Fruit fly (Drosophila melanogaster): ENCODE data around the gene Usp47.

The Usp47 gene

DNA sequence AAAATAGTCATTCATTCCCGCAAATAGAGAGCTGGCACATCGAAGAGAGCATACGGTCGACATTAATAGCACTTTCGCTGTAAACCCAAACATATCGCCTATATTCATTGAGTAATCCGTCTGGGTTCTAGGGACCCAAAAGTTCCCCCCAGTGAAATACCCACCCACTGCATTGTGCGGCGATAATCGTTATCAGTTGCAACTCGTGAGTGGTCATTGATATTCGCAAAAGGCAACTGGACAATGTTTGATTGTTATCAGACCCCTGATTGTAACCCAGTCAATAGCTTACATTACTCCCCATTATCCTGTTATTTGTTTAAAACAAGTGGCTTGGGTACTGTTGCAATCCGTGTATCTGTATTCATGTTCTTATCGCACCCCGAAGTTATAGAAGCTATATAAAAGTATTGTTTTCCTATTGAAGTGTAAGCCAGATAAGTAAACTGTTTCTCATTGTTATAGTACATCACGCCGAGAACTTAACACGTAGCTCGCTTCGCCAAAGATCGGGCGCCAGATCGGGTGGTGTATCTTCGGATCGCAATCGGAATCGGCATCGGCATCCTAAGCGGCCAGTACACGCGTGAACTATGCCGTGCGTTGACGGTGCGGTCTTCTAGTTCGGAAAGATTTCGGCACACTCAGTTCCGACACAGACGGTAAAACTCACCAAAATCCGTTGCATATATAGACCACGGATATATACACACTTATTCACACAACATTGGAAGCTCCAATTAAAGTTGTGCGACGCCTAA is 1.0 kb downstream of the Usp47 start (continued):
- no peak for TF ChIP-seq vnd (GFP tag; IDR thresholded peaks at IDR 0.05; ENCODE audit: partially characterized antibody)
- peak; percentile 48 for TF ChIP-seq Med (GFP tag)
- no peak for TF ChIP-seq HLH54F (GFP tag; optimal IDR thresholded peaks at IDR 0.05)
- no peak for TF ChIP-seq cas (GFP tag; IDR thresholded peaks at IDR 0.05)
- no peak for TF ChIP-seq dysf (GFP tag; IDR thresholded peaks at IDR 0.05)
- TF ChIP-seq ro (GFP tag; IDR thresholded peaks at IDR 0.05): no peak
- no peak for TF ChIP-seq croc (GFP tag; conservative IDR thresholded peaks at IDR 0.05)
- TF ChIP-seq unc-4 (GFP tag; IDR thresholded peaks at IDR 0.05; ENCODE audit: partially characterized antibody): no peak
- peak; percentile 3 for TF ChIP-seq gro (GFP tag; optimal IDR thresholded peaks at IDR 0.05)
- no peak for TF ChIP-seq CG42726 (GFP tag; IDR thresholded peaks at IDR 0.05; ENCODE audit: partially characterized antibody)

DNA sequence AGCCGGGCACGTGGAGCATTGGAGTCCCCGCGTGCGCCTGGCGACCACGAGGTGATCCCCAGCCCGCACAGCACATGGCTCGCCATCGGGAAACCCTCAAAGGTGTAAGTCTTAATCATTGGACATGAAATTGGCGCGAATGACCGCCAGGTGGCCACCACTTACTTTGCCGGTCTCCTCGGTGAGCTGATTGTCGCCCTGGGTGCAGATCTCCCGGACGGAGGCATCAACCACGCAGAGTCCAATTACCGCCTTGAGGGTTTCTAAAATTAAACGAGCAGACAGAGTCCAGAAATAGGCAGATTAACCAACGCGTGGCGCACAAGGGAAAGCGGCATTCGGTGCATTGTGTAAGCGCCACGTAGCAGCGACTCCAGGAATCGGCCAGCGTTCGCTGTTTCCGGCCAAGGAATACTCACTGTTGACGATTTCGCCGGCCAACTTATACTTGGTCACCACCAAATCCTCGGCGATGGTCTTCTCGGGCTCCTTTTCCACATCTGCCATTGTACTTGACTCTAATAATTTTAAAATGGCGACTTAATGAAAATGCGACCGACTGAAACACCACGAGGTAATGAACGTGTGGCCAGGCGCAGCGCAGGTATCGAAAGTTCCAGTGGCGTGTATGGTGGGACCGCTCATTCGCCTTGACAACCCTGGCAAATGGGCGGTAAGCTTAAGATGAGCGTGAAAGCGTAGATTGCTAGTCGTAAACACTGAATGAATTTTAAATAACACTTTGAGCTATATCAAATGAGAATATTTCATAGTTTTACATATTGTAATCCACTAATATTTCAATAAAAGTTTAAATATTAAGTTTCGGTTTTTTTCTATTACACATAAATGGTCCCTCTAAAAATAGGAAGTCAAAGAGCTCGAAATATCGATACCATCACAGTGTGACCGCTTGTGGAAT is 12.4 kb downstream of the Usp47 start, which contains the start of gene CG10576:
Gene CG10576, minus strand, starts transcription at position 781 of the 922 bp plus-strand sequence.
- TF ChIP-seq CG34224 (GFP tag; IDR thresholded peaks at IDR 0.05; ENCODE audit: partially characterized antibody): 0 out of 3 replicates have a peak, but pooled peaks have one; percentile 54
- no peak for TF ChIP-seq CG14667 (GFP tag; IDR thresholded peaks at IDR 0.05)
- no peak for TF ChIP-seq BtbVII (GFP tag; optimal IDR thresholded peaks at IDR 0.05)
- TF ChIP-seq CG8924 (tag; optimal IDR thresholded peaks at IDR 0.05): no peak
- no peak for TF ChIP-seq bab2 (GFP tag; optimal IDR thresholded peaks at IDR 0.05)
- no peak for TF ChIP-seq CG13424 (tag; optimal IDR thresholded peaks at IDR 0.05)
- no peak for TF ChIP-seq CG13123 (GFP tag; optimal IDR thresholded peaks at IDR 0.05)
- no peak for TF ChIP-seq maf-S (GFP tag; optimal IDR thresholded peaks at IDR 0.05)
- TF ChIP-seq Xbp1 (GFP tag; optimal IDR thresholded peaks at IDR 0.05): peak; percentile 43
- TF ChIP-seq trh (GFP tag; optimal IDR thresholded peaks at IDR 0.05): no peak
- no peak for TF ChIP-seq en (GFP tag; optimal IDR thresholded peaks at IDR 0.05)
- no peak for TF ChIP-seq yki (optimal IDR thresholded peaks at IDR 0.05)
- TF ChIP-seq prd (optimal IDR thresholded peaks at IDR 0.05): no peak
- TF ChIP-seq prd (GFP tag; IDR thresholded peaks at IDR 0.05): 0 out of 3 replicates have a peak, but pooled peaks have one; percentile 8
- TF ChIP-seq Awh (GFP tag; IDR thresholded peaks at IDR 0.05): no peak
- TF ChIP-seq dmrt11E (tag; optimal IDR thresholded peaks at IDR 0.05): peak; percentile 21
- TF ChIP-seq CG6272 (GFP tag; IDR thresholded peaks at IDR 0.05): no peak
- 0 out of 2 replicates have a peak, but pooled peaks have one; percentile 16 for TF ChIP-seq slbo (GFP tag; IDR thresholded peaks at IDR 0.05)
- TF ChIP-seq lola (GFP tag; optimal IDR thresholded peaks at IDR 0.05): peak in 1 of 3 experiments; percentile 4
- TF ChIP-seq CG17612 (GFP tag; IDR thresholded peaks at IDR 0.05): no peak
- no peak for TF ChIP-seq CG15011 (GFP tag; optimal IDR thresholded peaks at IDR 0.05)
- TF ChIP-seq Nf-YC (tag; optimal IDR thresholded peaks at IDR 0.05): no peak
- TF ChIP-seq CG6765 (GFP tag; optimal IDR thresholded peaks at IDR 0.05): no peak
- TF ChIP-seq CG8765 (GFP tag; IDR thresholded peaks at IDR 0.05): no peak
- TF ChIP-seq CG16813 (GFP tag; IDR thresholded peaks at IDR 0.05; ENCODE audit: partially characterized antibody): peak; percentile 60
- TF ChIP-seq CG31441 (GFP tag; IDR thresholded peaks at IDR 0.05): no peak
- TF ChIP-seq twi (tag; optimal IDR thresholded peaks at IDR 0.05): peak; percentile 23
- no peak for TF ChIP-seq CG4404 (GFP tag; IDR thresholded peaks at IDR 0.05)
- TF ChIP-seq Trl (optimal IDR thresholded peaks at IDR 0.05): peak in 1 of 2 experiments; percentile 5
- TF ChIP-seq Trl (GFP tag; optimal IDR thresholded peaks at IDR 0.05): no peak
- no peak for TF ChIP-seq CG8944 (GFP tag; optimal IDR thresholded peaks at IDR 0.05)
- no peak for TF ChIP-seq Hr39 (optimal IDR thresholded peaks at IDR 0.05)
- peak; percentile 12 for TF ChIP-seq CG3065 (GFP tag; optimal IDR thresholded peaks at IDR 0.05)
- no peak for TF ChIP-seq nau (GFP tag; optimal IDR thresholded peaks at IDR 0.05)
- TF ChIP-seq Abd-B (GFP tag; optimal IDR thresholded peaks at IDR 0.05): no peak
- peak; percentile 78 for TF ChIP-seq CG2116 (GFP tag; optimal IDR thresholded peaks at IDR 0.05)
- TF ChIP-seq CG4730 (GFP tag; IDR thresholded peaks at IDR 0.05): no peak
- no peak for TF ChIP-seq CG7357 (GFP tag; IDR thresholded peaks at IDR 0.05)

Data from whole organism, embryonic.